Fruit fly (Drosophila melanogaster) whole organism, embryonic: ENCODE measurements around the gene CG10064.

ENCODE experiments used
- Awh ChIP-seq: fragments of 200-800 bp; sonication (Bioruptor generic); IDR thresholded peaks from 2 replicates; pipeline ENCODE4, ENCODE4 v1.3.6; 2022; ENCODE audit warnings: missing biosample characterization, missing genetic modification characterization
- CG10431 ChIP-seq: fragments of 200-800 bp; sonication (Bioruptor generic); optimal IDR thresholded peaks from 3 replicates; lab custom pipeline; 2018; ENCODE audit warnings: missing biosample characterization, mild to moderate bottlenecking, missing genetic modification characterization
- CG10462 ChIP-seq: fragments of 200-800 bp; sonication (Bioruptor generic); optimal IDR thresholded peaks from 2 replicates; lab custom pipeline; 2016; ENCODE audit warnings: missing biosample characterization, missing genetic modification characterization
- CG10959 ChIP-seq: fragments of 200-800 bp; sonication (Bioruptor generic); IDR thresholded peaks from 2 replicates; pipeline ENCODE4 v1.3.6; 2022; ENCODE audit warnings: missing biosample characterization, missing genetic modification characterization
- CG11696 ChIP-seq: fragments of 200-800 bp; sonication (Bioruptor generic); IDR thresholded peaks from 2 replicates; pipeline ENCODE4 v1.3.6; 2022; ENCODE audit warnings: missing biosample characterization, missing genetic modification characterization
- CG1603 ChIP-seq: fragments of 200-800 bp; sonication (Bioruptor generic); optimal IDR thresholded peaks from 2 replicates; lab custom pipeline; 2019; ENCODE audit warnings: missing biosample characterization, mild to moderate bottlenecking, missing genetic modification characterization, moderate library complexity
- CG17802 ChIP-seq: fragments of 200-800 bp; sonication (Bioruptor generic); optimal IDR thresholded peaks from 2 replicates; lab custom pipeline; 2018; ENCODE audit warnings: missing biosample characterization, mild to moderate bottlenecking, missing genetic modification characterization, moderate library complexity
- CG2199 ChIP-seq: fragments of 200-800 bp; sonication (Bioruptor generic); IDR thresholded peaks from 3 replicates; pipeline ENCODE4 v1.3.6; 2022; ENCODE audit warnings: missing biosample characterization, missing genetic modification characterization
- CG30431 ChIP-seq: fragments of 200-800 bp; sonication (Bioruptor generic); optimal IDR thresholded peaks from 2 replicates; lab custom pipeline; 2017; ENCODE audit warnings: missing biosample characterization, missing genetic modification characterization
- CG32532 ChIP-seq: fragments of 200-800 bp; sonication (Bioruptor generic); IDR thresholded peaks from 2 replicates; pipeline ENCODE4 v1.3.6; 2022; ENCODE audit warnings: missing biosample characterization, missing genetic modification characterization
- CG32772 ChIP-seq: fragments of 200-800 bp; sonication (Bioruptor generic); IDR thresholded peaks from 2 replicates; pipeline ENCODE4 v1.3.6; 2022; ENCODE audit warnings: missing biosample characterization, missing genetic modification characterization
- CG34376 ChIP-seq: fragments of 200-800 bp; sonication (Bioruptor generic); optimal IDR thresholded peaks from 2 replicates; lab custom pipeline; 2018; ENCODE audit warnings: missing biosample characterization, mild to moderate bottlenecking, missing genetic modification characterization
- CG5953 ChIP-seq: fragments of 200-800 bp; sonication (Bioruptor generic); IDR thresholded peaks from 2 replicates; pipeline ENCODE4 v1.3.6; 2022; ENCODE audit warnings: missing biosample characterization, missing genetic modification characterization
- CG6854 ChIP-seq: fragments of 200-800 bp; sonication (Bioruptor generic); optimal IDR thresholded peaks from 3 replicates; lab custom pipeline; 2017; ENCODE audit warnings: missing biosample characterization, mild to moderate bottlenecking, missing genetic modification characterization
- CG8290 ChIP-seq, 3 experiments: fragments of 200-800 bp; sonication (Bioruptor generic); optimal IDR thresholded peaks; 2 replicates each; lab custom pipeline; 2016 to 2019; ENCODE audit warnings: missing biosample characterization in 3 of 3, missing genetic modification characterization in 3 of 3, mild to moderate bottlenecking in 2 of 3, moderate library complexity in 1 of 3
- D19A ChIP-seq: fragments of 200-800 bp; optimal IDR thresholded peaks from 3 replicates; lab custom pipeline; 2019; ENCODE audit warnings: missing biosample characterization, mild to moderate bottlenecking, missing genetic modification characterization, moderate library complexity
- GATAe ChIP-seq: fragments of 200-800 bp; sonication (Bioruptor generic); conservative IDR thresholded peaks from 2 replicates; pipeline ENCODE4 v1.3.6; 2022; ENCODE audit warnings: missing biosample characterization, missing genetic modification characterization
- HmgD ChIP-seq: fragments of 200-800 bp; sonication (Bioruptor generic); optimal IDR thresholded peaks from 3 replicates; lab custom pipeline; 2016; ENCODE audit warnings: missing biosample characterization, missing genetic modification characterization
- Hr39 ChIP-seq: fragments of >200 bp; optimal IDR thresholded peaks from 2 replicates; lab custom pipeline; 2017
- Hr78 ChIP-seq, 2 experiments: fragments of 200-800 bp in 1 of 2; fragments of >200 bp in 1 of 2; sonication (Bioruptor generic) in 1 of 2; optimal IDR thresholded peaks; 2 replicates each; lab custom pipeline; 2017 to 2019; ENCODE audit warnings: missing biosample characterization in 2 of 2, missing genetic modification characterization in 2 of 2, mild to moderate bottlenecking in 1 of 2, moderate library complexity in 1 of 2
- Med ChIP-seq: fragments of 200-800 bp; sonication (Bioruptor generic); peaks from one replicate; lab custom pipeline; 2016; ENCODE audit warnings: missing biosample characterization, missing genetic modification characterization, mild to moderate bottlenecking, inconsistent platforms, moderate library complexity
- Mrtf ChIP-seq: fragments of 200-800 bp; sonication (Bioruptor generic); IDR thresholded peaks from 3 replicates; pipeline ENCODE4 v1.3.6; 2022; ENCODE audit warnings: missing biosample characterization, missing genetic modification characterization
- Optix ChIP-seq: fragments of 200-800 bp; sonication (Bioruptor generic); IDR thresholded peaks from 3 replicates; pipeline ENCODE4 v1.3.6; 2022; ENCODE audit warnings: missing biosample characterization, missing genetic modification characterization
- Pdp1 ChIP-seq, 2 experiments: fragments of 200-800 bp; sonication (Bioruptor generic); optimal IDR thresholded peaks; 3 replicates each; lab custom pipeline; 2016; ENCODE audit warnings: missing biosample characterization in 2 of 2, missing genetic modification characterization in 2 of 2, mild to moderate bottlenecking in 1 of 2, moderate library complexity in 1 of 2
- Ptx1 ChIP-seq: fragments of 200-800 bp; sonication (Bioruptor generic); IDR thresholded peaks from 2 replicates; pipeline ENCODE4 v1.3.6; 2022; ENCODE audit warnings: missing biosample characterization, missing genetic modification characterization
- Side ChIP-seq: fragments of 200-800 bp; sonication (Bioruptor generic); optimal IDR thresholded peaks from 2 replicates; lab custom pipeline; 2016; ENCODE audit warnings: missing biosample characterization, missing genetic modification characterization
- crol ChIP-seq: fragments of 200-800 bp; sonication (Bioruptor generic); IDR thresholded peaks from 2 replicates; pipeline ENCODE4 v1.3.6; 2022; ENCODE audit warnings: missing biosample characterization, missing genetic modification characterization
- disco-r ChIP-seq: fragments of 200-800 bp; sonication (Bioruptor generic); optimal IDR thresholded peaks from 2 replicates; lab custom pipeline; 2016; ENCODE audit warnings: missing biosample characterization, missing genetic modification characterization
- dpn ChIP-seq, 2 experiments: fragments of 200-800 bp; sonication (Bioruptor generic); optimal IDR thresholded peaks; 3 replicates each; lab custom pipeline; 2016; ENCODE audit warnings: missing biosample characterization in 2 of 2, missing genetic modification characterization in 2 of 2
- exex ChIP-seq: fragments of 200-800 bp; sonication (Bioruptor generic); optimal IDR thresholded peaks from 4 replicates; lab custom pipeline; 2018; ENCODE audit warnings: missing biosample characterization, mild to moderate bottlenecking, missing genetic modification characterization, moderate library complexity
- kah ChIP-seq: fragments of 200-800 bp; sonication (Bioruptor generic); optimal IDR thresholded peaks from 2 replicates; lab custom pipeline; 2018; ENCODE audit warnings: missing biosample characterization, mild to moderate bottlenecking, missing genetic modification characterization
- mirr ChIP-seq: fragments of 200-800 bp; sonication (Bioruptor generic); optimal IDR thresholded peaks from 3 replicates; lab custom pipeline; 2018; ENCODE audit warnings: missing biosample characterization, mild to moderate bottlenecking, missing genetic modification characterization
- nerfin-2 ChIP-seq: fragments of 200-800 bp; sonication (Bioruptor generic); IDR thresholded peaks from 2 replicates; pipeline ENCODE4 v1.3.6; 2022; ENCODE audit warnings: missing biosample characterization, missing genetic modification characterization; ENCODE audit not compliant: partially characterized antibody
- nmo ChIP-seq: fragments of 200-800 bp; sonication (Bioruptor generic); optimal IDR thresholded peaks from 2 replicates; lab custom pipeline; 2018; ENCODE audit warnings: missing biosample characterization, mild to moderate bottlenecking, missing genetic modification characterization, moderate library complexity
- nom ChIP-seq: fragments of 200-800 bp; sonication (Bioruptor generic); optimal IDR thresholded peaks from 2 replicates; lab custom pipeline; 2017; ENCODE audit warnings: missing biosample characterization, missing genetic modification characterization, mild to moderate bottlenecking, moderate library complexity, missing genetic modification reagents
- otp ChIP-seq: fragments of 200-800 bp; sonication (Bioruptor generic); IDR thresholded peaks from 3 replicates; pipeline ENCODE4, ENCODE4 v1.3.6; 2022; ENCODE audit warnings: missing biosample characterization, missing genetic modification characterization
- pan ChIP-seq, 4 experiments: fragments of >200 bp in 3 of 4; fragments of 200-800 bp in 1 of 4; sonication (Bioruptor generic) in 1 of 4; optimal IDR thresholded peaks in 3 of 4; IDR thresholded peaks in 1 of 4; 2 replicates each; pipeline versions ENCODE4 v1.3.6 to Lab custom; 2017 to 2022; ENCODE audit warnings: missing biosample characterization in 2 of 4, missing genetic modification characterization in 2 of 4, mixed read lengths in 1 of 4
- pb ChIP-seq: fragments of 200-800 bp; sonication (Bioruptor generic); optimal IDR thresholded peaks from 3 replicates; lab custom pipeline; 2016; ENCODE audit warnings: missing biosample characterization, missing genetic modification characterization
- row ChIP-seq: fragments of 200-800 bp; sonication (Bioruptor generic); IDR thresholded peaks from 3 replicates; pipeline ENCODE4 v1.3.6; 2022; ENCODE audit warnings: missing biosample characterization, missing genetic modification characterization
- sc ChIP-seq, 3 experiments: fragments of >200 bp in 2 of 3; fragments of 200-800 bp in 1 of 3; sonication (Bioruptor generic) in 1 of 3; optimal IDR thresholded peaks; 2 replicates in 2 of 3; 3 replicates in 1 of 3; lab custom pipeline; 2017; ENCODE audit warnings: mild to moderate bottlenecking in 1 of 3, missing biosample characterization in 1 of 3, missing genetic modification characterization in 1 of 3, missing genetic modification reagents in 1 of 3
- scrt ChIP-seq: fragments of 200-800 bp; sonication (Bioruptor generic); optimal IDR thresholded peaks from 2 replicates; lab custom pipeline; 2018; ENCODE audit warnings: missing biosample characterization, mild to moderate bottlenecking, missing genetic modification characterization, moderate library complexity
- sens ChIP-seq: fragments of 200-800 bp; sonication (Bioruptor generic); peaks from one replicate; lab custom pipeline; 2016; ENCODE audit warnings: missing biosample characterization, missing genetic modification characterization
- sug ChIP-seq: fragments of 200-800 bp; optimal IDR thresholded peaks from 2 replicates; lab custom pipeline; 2019; ENCODE audit warnings: missing biosample characterization, mild to moderate bottlenecking, missing genetic modification characterization, moderate library complexity
- tin ChIP-seq: fragments of 200-800 bp; sonication (Bioruptor generic); optimal IDR thresholded peaks from 3 replicates; lab custom pipeline; 2016; ENCODE audit warnings: missing biosample characterization, missing genetic modification characterization
- tll ChIP-seq, 2 experiments: fragments of 200-800 bp in 1 of 2; fragments of >200 bp in 1 of 2; sonication (Bioruptor generic) in 1 of 2; optimal IDR thresholded peaks; 2 replicates each; lab custom pipeline; 2017 to 2019; ENCODE audit warnings: missing biosample characterization in 2 of 2, missing genetic modification characterization in 2 of 2, mild to moderate bottlenecking in 1 of 2, moderate library complexity in 1 of 2
- zen ChIP-seq: fragments of 200-800 bp; sonication (Bioruptor generic); optimal IDR thresholded peaks from 3 replicates; lab custom pipeline; 2018; ENCODE audit warnings: missing biosample characterization, mild to moderate bottlenecking, missing genetic modification characterization, moderate library complexity

The CG10064 gene

DNA sequence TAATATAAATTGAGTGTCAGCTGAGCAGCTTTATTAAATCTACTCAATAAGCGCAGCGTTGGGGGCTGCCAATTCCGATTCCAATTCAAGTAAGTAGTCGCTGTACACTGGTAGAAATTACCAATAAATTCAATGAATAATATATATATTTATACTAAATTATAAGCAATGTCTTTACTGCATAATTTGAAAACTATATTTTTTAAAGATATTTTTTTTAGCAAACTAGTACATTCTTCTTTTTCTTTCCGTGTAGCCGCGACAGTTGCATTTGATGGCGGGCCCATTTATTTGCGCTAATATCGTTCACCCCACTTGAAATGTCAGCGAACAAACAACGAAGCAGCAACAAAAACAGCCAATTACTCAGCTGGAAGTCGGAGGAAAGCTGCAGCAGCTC, 9.7 kb upstream of the CG10064 start (continued):
- TF ChIP-seq CG10462 (GFP tag; lab: Kevin White, UChicago) (peak; percentile 29), D19A (tag; lab: Kevin White, UChicago) (no peak), CG6854 (GFP tag; lab: Kevin White, UChicago) (no peak), tll (GFP tag; optimal IDR thresholded peaks at IDR 0.05; lab: Kevin White, UChicago) (no peak), pb (GFP tag; lab: Kevin White, UChicago) (no peak)

dm6 chr3L:6976601-6977140, 9.0 kb upstream of the CG10064 start:
- TF ChIP-seq tin (GFP tag; lab: Kevin White, UChicago) = no peak
- TF ChIP-seq otp = peak; percentile 61; the same call in 1 of the 3 replicates
- TF ChIP-seq sug = peak; percentile 73
- TF ChIP-seq Pdp1 (GFP tag; optimal IDR thresholded peaks at IDR 0.05; lab: Kevin White, UChicago) = peak in 1 of 2 experiments; percentile 2
- no peak for TF ChIP-seq CG10959 (GFP tag; lab: Robert Waterston, UW)
- TF ChIP-seq sens = peak; percentile 71
- TF ChIP-seq CG34376 (GFP tag; lab: Kevin White, UChicago) = peak; percentile 45
- TF ChIP-seq GATAe (GFP tag; lab: Robert Waterston, UW) = 0 out of 2 replicates have a peak, but pooled peaks have one; percentile 26
- peak; percentile 47 for TF ChIP-seq exex (tag; lab: Kevin White, UChicago)
- TF ChIP-seq Med = peak; percentile 55
- peak; percentile 7 for TF ChIP-seq mirr (GFP tag; lab: Kevin White, UChicago)
- TF ChIP-seq crol (GFP tag; lab: Robert Waterston, UW) = peak; percentile 40; the same call in 1 of the 2 replicates
- no peak for TF ChIP-seq CG10431 (GFP tag; lab: Kevin White, UChicago)
- TF ChIP-seq tll (GFP tag; optimal IDR thresholded peaks at IDR 0.05; lab: Kevin White, UChicago) = no peak

DNA sequence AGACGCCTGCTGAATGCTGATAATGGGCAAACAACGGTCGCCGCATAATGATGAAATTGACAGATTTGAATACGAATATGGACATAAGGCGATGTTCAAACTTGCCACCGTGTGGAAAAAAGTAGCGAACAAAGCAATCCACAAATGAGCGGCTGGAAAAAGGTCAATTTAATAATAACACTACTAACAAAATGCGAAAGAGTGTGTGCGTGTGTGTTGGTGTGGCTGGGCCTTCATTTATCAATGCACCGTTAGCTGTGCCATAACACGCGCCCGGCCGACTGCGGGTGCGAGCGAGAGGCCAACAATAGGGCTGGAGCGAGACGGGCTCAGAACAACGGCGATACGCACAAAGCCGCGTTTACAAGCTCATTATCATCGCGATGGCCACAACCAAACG, 8.2 kb upstream of the CG10064 start:
- no peak for TF ChIP-seq nmo
- TF ChIP-seq Optix = no peak
- no peak for TF ChIP-seq CG11696 (GFP tag; lab: Robert Waterston, UW)
- TF ChIP-seq Awh (GFP tag; lab: Robert Waterston, UW) = peak; percentile 73; the same call in 1 of the 2 replicates
- TF ChIP-seq scrt (GFP tag; lab: Kevin White, UChicago) = no peak
- no peak for TF ChIP-seq CG30431 (GFP tag; lab: Kevin White, UChicago)
- TF ChIP-seq CG32532 (GFP tag; lab: Robert Waterston, UW) = no peak
- TF ChIP-seq kah = no peak
- no peak for TF ChIP-seq dpn (GFP tag; optimal IDR thresholded peaks at IDR 0.05; lab: Kevin White, UChicago)
- peak; percentile 96 for TF ChIP-seq CG17802
- TF ChIP-seq Hr78 (GFP tag; optimal IDR thresholded peaks at IDR 0.05; lab: Kevin White, UChicago) = peak in 1 of 2 experiments; percentile 57
- no peak for TF ChIP-seq Ptx1
- peak; percentile 84 for TF ChIP-seq Hr39 (lab: Kevin White, UChicago)
- TF ChIP-seq disco-r (GFP tag; lab: Kevin White, UChicago) = no peak
- no peak for TF ChIP-seq pan (optimal IDR thresholded peaks at IDR 0.05; lab: Kevin White, UChicago)
- TF ChIP-seq pan (GFP tag; optimal IDR thresholded peaks at IDR 0.05 in 1 of 2, IDR thresholded peaks at IDR 0.05 in 1 of 2) = peak in 1 of 2 experiments; percentile 31
- 0 out of 3 replicates have a peak, but pooled peaks have one; percentile 28 for TF ChIP-seq Mrtf (GFP tag; lab: Robert Waterston, UW)
- no peak for TF ChIP-seq nerfin-2 (GFP tag; lab: Robert Waterston, UW)
- no peak for TF ChIP-seq sc (optimal IDR thresholded peaks at IDR 0.05; lab: Kevin White, UChicago)
- no peak for TF ChIP-seq sc (GFP tag; optimal IDR thresholded peaks at IDR 0.05; lab: Kevin White, UChicago)
- TF ChIP-seq nom (GFP tag; lab: Kevin White, UChicago) = no peak
- no peak for TF ChIP-seq HmgD (GFP tag; lab: Kevin White, UChicago)
- no peak for TF ChIP-seq Side (GFP tag; lab: Kevin White, UChicago)
- no peak for TF ChIP-seq CG5953 (GFP tag; lab: Robert Waterston, UW)
- TF ChIP-seq CG1603 = no peak
- TF ChIP-seq CG32772 (GFP tag; lab: Robert Waterston, UW) = no peak
- TF ChIP-seq CG2199 (GFP tag; lab: Robert Waterston, UW) = 0 out of 3 replicates have a peak, but pooled peaks have one; percentile 49
- TF ChIP-seq CG8290 (GFP tag; optimal IDR thresholded peaks at IDR 0.05; lab: Kevin White, UChicago) = no peak
- TF ChIP-seq CG8290 (tag; optimal IDR thresholded peaks at IDR 0.05; lab: Kevin White, UChicago) = peak in 1 of 2 experiments; percentile 21
- peak; percentile 10; the same call in 1 of the 3 replicates for TF ChIP-seq row (GFP tag; lab: Robert Waterston, UW)
- peak; percentile 19 for TF ChIP-seq zen (tag; lab: Kevin White, UChicago)
